Worm (Caenorhabditis elegans) whole organism, L3 larva: ENCODE measurements around the gene nas-21.

ENCODE experiments used
- R02D3.7 ChIP-seq: fragments of 150-350 bp; optimal IDR thresholded peaks from 2 replicates; lab custom pipeline; 2014; ENCODE audit warnings: missing biosample characterization, missing genetic modification characterization
- aly-2 ChIP-seq: fragments of 150-350 bp; optimal IDR thresholded peaks from 2 replicates; lab custom pipeline; 2014; ENCODE audit warnings: missing biosample characterization, missing genetic modification characterization
- fkh-10 ChIP-seq: sonication (generic microtip); optimal IDR thresholded peaks from 2 replicates; lab custom pipeline; 2017; ENCODE audit warnings: missing biosample characterization, missing genetic modification reagents, missing genetic modification characterization
- lin-39 ChIP-seq: fragments of 150-350 bp; optimal IDR thresholded peaks from 2 replicates; lab custom pipeline; 2018; ENCODE audit warnings: missing biosample characterization, missing genetic modification reagents, missing genetic modification characterization
- unc-62 ChIP-seq: fragments of 150-350 bp; sonication (generic microtip); optimal IDR thresholded peaks from 4 replicates; lab custom pipeline; 2014; ENCODE audit warnings: missing biosample characterization, missing genetic modification reagents, missing genetic modification characterization
- ztf-4 ChIP-seq: fragments of 150-350 bp; optimal IDR thresholded peaks from 2 replicates; lab custom pipeline; 2014; ENCODE audit warnings: missing biosample characterization, missing genetic modification characterization

DNA sequence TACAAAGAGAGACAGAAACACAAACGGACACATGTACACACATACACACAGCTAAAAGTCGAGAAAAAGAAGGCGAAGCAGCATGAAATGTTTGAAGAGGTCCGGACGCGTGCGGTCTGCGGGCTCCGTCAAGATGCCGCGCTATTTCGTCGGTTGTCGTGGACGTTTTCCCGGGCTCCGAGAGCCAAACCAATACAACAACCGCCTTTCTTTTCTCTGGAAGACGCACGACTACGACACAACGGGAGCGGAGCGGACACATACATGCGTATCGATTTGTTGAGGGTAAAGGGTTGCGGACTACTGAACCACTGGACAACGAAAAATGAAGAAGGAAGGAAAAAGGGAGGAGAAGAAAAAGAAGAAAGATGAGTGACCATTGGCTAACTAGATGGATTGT lies 27.0 kb upstream of the nas-21 start:
- peak; percentile 73 for TF ChIP-seq lin-39 (tag; lab: Kevin White, UChicago)
- no peak for TF ChIP-seq ztf-4
- no peak for TF ChIP-seq R02D3.7 (tag; lab: Kevin White, UChicago)
- TF ChIP-seq unc-62 (GFP tag; lab: Kevin White, UChicago): peak; percentile 52
- TF ChIP-seq aly-2 (tag; lab: Kevin White, UChicago): no peak
- no peak for TF ChIP-seq fkh-10 (GFP tag; lab: Kevin White, UChicago)
